Worm (Caenorhabditis elegans) whole organism, midembryonic: Measurements from ENCODE around the gene fntb-1.

Source experiments
- T22C8.4 ChIP-seq: fragments of 200-800 bp; sonication (Bioruptor generic); IDR thresholded peaks from 2 replicates; pipeline ENCODE4 v1.3.6; 2022; ENCODE audit warnings: missing genetic modification characterization, missing compliant biosample characterization
- cog-1 ChIP-seq: sonication (generic microtip); optimal IDR thresholded peaks from 2 replicates; lab custom pipeline; 2016; ENCODE audit warnings: missing genetic modification characterization, missing compliant biosample characterization
- flt-1 ChIP-seq: fragments of 200-800 bp; sonication (Bioruptor generic); IDR thresholded peaks from 2 replicates; pipeline ENCODE4 v1.3.6; 2022; ENCODE audit warnings: missing genetic modification characterization, missing compliant biosample characterization
- klf-2 ChIP-seq: fragments of 200-800 bp; sonication (Bioruptor generic); conservative IDR thresholded peaks from 2 replicates; pipeline ENCODE4 v1.3.6; 2022; ENCODE audit warnings: missing genetic modification reagents, missing genetic modification characterization, missing compliant biosample characterization
- med-1 ChIP-seq: sonication (generic microtip); optimal IDR thresholded peaks from 2 replicates; lab custom pipeline; 2017; ENCODE audit warnings: missing genetic modification characterization, mild to moderate bottlenecking, missing compliant biosample characterization, antibody characterized with exemption, missing genetic modification reagents; ENCODE audit not compliant: insufficient read depth
- ref-1 ChIP-seq: fragments of 200-800 bp; sonication (Bioruptor generic); conservative IDR thresholded peaks from 2 replicates; pipeline ENCODE4 v1.3.6; 2022; ENCODE audit warnings: missing genetic modification reagents, missing genetic modification characterization, missing compliant biosample characterization
- tab-1 ChIP-seq: fragments of 200-800 bp; sonication (Bioruptor generic); IDR thresholded peaks from 2 replicates; pipeline ENCODE4 v1.3.6; 2022; ENCODE audit warnings: missing genetic modification characterization, missing compliant biosample characterization
- ztf-23 ChIP-seq: fragments of 200-800 bp; sonication (Bioruptor generic); IDR thresholded peaks from 2 replicates; pipeline ENCODE4 v1.3.6; 2022; ENCODE audit warnings: missing genetic modification reagents, missing genetic modification characterization, missing compliant biosample characterization
- ztf-29 ChIP-seq: fragments of 200-800 bp; sonication (Bioruptor generic); IDR thresholded peaks from 2 replicates; pipeline ENCODE4 v1.3.6; 2022; ENCODE audit warnings: missing genetic modification reagents, missing genetic modification characterization, missing compliant biosample characterization

The fntb-1 gene

DNA sequence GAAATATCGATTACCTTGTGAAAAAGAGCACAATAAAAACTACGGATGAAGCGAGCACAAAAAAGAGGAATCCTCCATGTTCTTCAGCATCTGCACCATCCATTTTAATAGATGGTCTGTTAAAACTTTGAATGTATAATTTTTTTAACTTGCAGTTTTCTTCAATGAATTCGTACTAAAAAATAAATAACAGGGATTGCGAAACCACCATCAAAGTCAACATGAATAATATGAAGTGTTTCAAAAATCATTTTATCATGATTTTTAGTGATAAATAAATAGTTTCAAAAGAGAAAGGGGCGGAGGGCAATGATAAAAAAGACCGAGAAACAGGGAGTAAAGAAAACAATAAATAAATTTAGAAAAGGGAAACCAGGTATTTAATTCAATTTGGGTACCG lies 26.1 kb upstream of the fntb-1 start, which contains the start of gene dhs-22:
TSS of gene dhs-22 (minus strand) at position 116 of the 400 bp plus-strand sequence.
- no peak for TF ChIP-seq ztf-29 (GFP tag; lab: Robert Waterston, UW)
- no peak for TF ChIP-seq T22C8.4 (GFP tag; lab: Robert Waterston, UW)
- no peak for TF ChIP-seq ref-1 (GFP tag; lab: Robert Waterston, UW)
- no peak for TF ChIP-seq med-1 (GFP tag; lab: Kevin White, UChicago)
- no peak for TF ChIP-seq klf-2 (GFP tag; lab: Robert Waterston, UW)
- TF ChIP-seq tab-1 = no peak
- TF ChIP-seq cog-1 (tag; lab: Kevin White, UChicago) = no peak
- no peak for TF ChIP-seq ztf-23
- no peak for TF ChIP-seq flt-1 (GFP tag; lab: Robert Waterston, UW)

ce11 chrV:14422317-14422716 lies 25.1 kb upstream of the fntb-1 start, which contains the start of gene pas-1:
Gene pas-1, minus strand, starts transcription at chrV:14422618.
- no peak for TF ChIP-seq klf-2 (GFP tag; lab: Robert Waterston, UW)
- TF ChIP-seq flt-1 (GFP tag; lab: Robert Waterston, UW) = no peak
- TF ChIP-seq ref-1 (GFP tag; lab: Robert Waterston, UW) = no peak
- TF ChIP-seq cog-1 (tag; lab: Kevin White, UChicago) = no peak

DNA sequence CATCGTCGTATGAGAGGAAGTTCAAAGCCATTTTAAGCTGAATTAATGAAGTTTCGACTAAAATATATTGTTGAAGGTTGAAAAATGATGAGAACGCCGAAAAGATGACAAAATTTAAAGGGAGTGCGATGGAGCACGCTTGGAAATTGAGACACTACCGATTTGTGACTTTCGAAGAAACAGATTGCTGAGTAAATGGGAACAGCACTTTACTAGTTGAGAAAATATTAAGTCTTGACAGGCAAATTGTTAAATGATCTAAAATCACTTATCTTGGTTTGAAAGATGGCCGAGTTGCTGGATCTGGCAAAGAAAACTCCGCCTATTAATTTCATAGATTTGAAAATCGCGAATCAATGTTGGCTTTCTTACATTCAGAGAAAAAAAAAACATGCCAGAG lies 24.2 kb upstream of the fntb-1 start, which contains the start of gene rpoa-12:
TSS of gene rpoa-12 (minus strand) at position 37 of the 400 bp plus-strand sequence.
- no peak for TF ChIP-seq cog-1 (tag; lab: Kevin White, UChicago)
- TF ChIP-seq ref-1 (GFP tag; lab: Robert Waterston, UW) = no peak
- TF ChIP-seq klf-2 (GFP tag; lab: Robert Waterston, UW) = no peak
- no peak for TF ChIP-seq ztf-29 (GFP tag; lab: Robert Waterston, UW)
- TF ChIP-seq tab-1 = no peak
- no peak for TF ChIP-seq med-1 (GFP tag; lab: Kevin White, UChicago)
- TF ChIP-seq ztf-23 = no peak
- TF ChIP-seq flt-1 (GFP tag; lab: Robert Waterston, UW) = no peak
- no peak for TF ChIP-seq T22C8.4 (GFP tag; lab: Robert Waterston, UW)

DNA sequence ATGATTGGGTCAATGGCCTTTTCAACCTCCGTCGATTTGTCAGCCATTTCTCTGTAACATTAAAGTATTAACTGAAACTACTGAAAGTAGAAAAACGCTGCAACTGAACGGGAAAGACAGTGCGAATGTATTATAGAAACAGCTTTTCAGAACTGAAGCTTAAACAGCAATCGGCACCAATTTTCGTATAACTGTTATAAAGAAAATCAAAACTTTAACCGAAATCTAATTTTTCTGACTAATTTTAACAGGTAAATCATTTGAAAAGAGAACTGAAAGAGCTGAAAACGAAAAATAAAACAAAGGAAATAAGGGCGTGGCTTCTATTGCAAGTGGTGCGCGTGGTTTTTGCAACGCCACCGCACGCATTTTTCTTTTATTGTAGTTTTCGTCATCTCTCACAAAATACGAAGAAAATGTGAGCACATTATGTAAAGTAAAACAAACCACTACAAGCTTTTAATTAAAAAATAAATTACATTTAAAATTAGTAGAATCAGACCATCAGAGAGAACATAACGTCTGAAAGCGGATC lies 22.4 kb upstream of the fntb-1 start, which contains the start of gene rrsr-1:
TSS of gene rrsr-1 (minus strand) at position 51 of the 535 bp plus-strand sequence.
- 0 out of 2 replicates have a peak, but pooled peaks have one; percentile 41 for TF ChIP-seq flt-1 (GFP tag; lab: Robert Waterston, UW)
- TF ChIP-seq ref-1 (GFP tag; lab: Robert Waterston, UW) = no peak
- no peak for TF ChIP-seq cog-1 (tag; lab: Kevin White, UChicago)
- peak; percentile 65 for TF ChIP-seq med-1 (GFP tag; lab: Kevin White, UChicago)
- TF ChIP-seq ztf-29 (GFP tag; lab: Robert Waterston, UW) = no peak
- TF ChIP-seq T22C8.4 (GFP tag; lab: Robert Waterston, UW) = no peak
- TF ChIP-seq tab-1 = peak; percentile 54; the same call in 1 of the 2 replicates
- TF ChIP-seq ztf-23 = peak; percentile 68; the same call in 1 of the 2 replicates
- TF ChIP-seq klf-2 (GFP tag; lab: Robert Waterston, UW) = no peak

DNA sequence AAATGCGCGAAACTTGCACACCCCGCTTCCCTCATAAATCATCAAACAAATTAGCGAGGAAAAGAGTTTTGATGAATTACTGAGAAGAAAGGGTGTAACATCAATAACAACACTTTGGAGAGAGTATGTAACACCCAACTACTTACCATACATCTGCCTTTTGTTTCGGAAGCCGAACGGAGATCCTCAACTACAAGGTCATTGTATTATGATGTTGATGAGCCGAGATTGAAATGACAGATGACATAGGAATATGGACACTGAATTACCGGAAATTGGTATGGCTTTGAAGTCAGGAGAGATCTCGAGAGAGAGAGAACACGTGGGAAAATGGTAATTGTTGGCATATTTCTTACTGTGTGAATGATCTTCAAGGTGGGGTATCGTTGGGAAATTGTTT lies 21.4 kb upstream of the fntb-1 start:
- TF ChIP-seq cog-1 (tag; lab: Kevin White, UChicago) (no peak), klf-2 (GFP tag; lab: Robert Waterston, UW) (no peak), T22C8.4 (GFP tag; lab: Robert Waterston, UW) (no peak), ztf-23 (no peak), ref-1 (GFP tag; lab: Robert Waterston, UW) (no peak), ztf-29 (GFP tag; lab: Robert Waterston, UW) (no peak), tab-1 (no peak), flt-1 (GFP tag; lab: Robert Waterston, UW) (no peak), med-1 (GFP tag; lab: Kevin White, UChicago) (no peak)

DNA sequence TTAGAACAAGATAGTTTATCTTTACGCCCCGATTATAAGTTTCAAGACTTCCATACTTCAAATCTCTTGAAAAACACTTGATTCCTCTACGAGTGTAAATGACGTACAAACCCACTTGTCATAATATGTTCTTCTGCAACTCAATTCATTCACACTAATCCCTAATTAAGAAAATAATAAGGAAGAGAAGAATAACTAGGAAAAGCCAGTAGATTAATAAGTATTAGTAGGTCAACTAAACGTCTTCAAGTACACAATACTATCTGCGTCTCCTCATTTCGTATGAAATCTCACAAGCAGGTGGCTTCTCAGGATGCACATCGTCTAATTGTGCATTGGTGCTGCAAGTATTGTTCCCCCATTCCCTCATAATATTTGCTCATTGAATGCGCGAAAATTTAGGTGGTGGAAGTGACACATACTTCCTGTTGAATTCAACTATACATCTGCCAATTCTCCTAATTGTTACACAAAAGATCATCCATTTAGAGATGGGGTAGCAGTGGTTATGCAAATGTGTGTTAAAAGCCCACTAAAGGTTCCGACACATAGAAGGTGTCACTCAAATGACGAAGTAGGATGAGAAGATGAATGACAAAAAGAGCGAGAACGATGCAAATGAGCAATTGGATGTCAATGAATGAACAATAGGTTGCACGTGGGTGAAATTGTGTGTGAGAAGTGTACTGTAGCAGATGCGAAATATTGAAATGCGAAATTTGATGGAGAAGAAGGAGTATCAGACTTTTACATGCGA lies 20.2 kb upstream of the fntb-1 start:
- TF ChIP-seq ztf-29 (GFP tag; lab: Robert Waterston, UW) = no peak

DNA sequence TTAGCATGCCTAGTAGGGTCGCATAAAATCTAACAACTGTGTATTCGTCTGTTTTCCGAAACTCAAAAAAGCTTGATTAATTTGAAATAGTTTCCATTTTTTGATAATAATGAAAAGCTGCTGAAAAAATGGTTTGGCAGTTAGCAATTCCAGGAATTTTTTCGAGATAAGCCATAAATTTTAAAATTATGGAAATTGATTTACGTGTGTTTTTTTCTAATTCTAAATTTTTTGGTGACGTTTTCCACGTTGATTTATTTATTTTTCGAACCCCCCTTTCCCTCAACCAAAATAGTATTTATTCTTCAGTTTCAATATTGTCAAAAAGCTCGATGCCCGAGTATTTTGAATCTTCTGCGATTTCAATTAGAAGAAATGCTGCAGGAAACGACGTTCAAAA lies 18.6 kb upstream of the fntb-1 start, which contains the start of gene F23B12.1:
TSS of gene F23B12.1 (plus strand) at position 301 of the 400 bp plus-strand sequence.
- TF ChIP-seq ref-1 (GFP tag; lab: Robert Waterston, UW) (no peak), med-1 (GFP tag; lab: Kevin White, UChicago) (no peak), flt-1 (GFP tag; lab: Robert Waterston, UW) (no peak), T22C8.4 (GFP tag; lab: Robert Waterston, UW) (no peak), ztf-29 (GFP tag; lab: Robert Waterston, UW) (no peak), cog-1 (tag; lab: Kevin White, UChicago) (no peak), ztf-23 (no peak), tab-1 (no peak), klf-2 (GFP tag; lab: Robert Waterston, UW) (no peak)

DNA sequence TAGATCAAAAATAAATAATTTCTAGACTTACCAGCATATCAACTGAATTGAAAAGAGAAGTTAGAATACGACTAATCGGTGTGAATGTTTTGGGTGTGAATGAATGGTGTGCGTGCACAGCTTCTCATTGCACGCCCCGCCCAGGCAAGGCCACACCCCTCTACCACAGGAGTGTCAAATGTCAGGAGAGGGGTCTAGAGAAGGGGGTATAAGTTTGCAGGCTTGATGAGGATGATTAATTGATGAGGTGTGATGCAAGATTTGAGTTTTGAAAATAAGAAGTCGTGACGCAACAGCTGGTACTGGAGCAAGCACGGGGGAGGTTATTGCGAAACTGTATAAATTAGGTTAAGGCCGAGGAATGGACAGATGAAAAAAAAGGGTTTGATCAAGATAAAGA lies 15.2 kb upstream of the fntb-1 start, which contains the start of gene egl-1:
TSS of gene egl-1 (minus strand) at position 101 of the 400 bp plus-strand sequence.
- TF ChIP-seq med-1 (GFP tag; lab: Kevin White, UChicago) (no peak), flt-1 (GFP tag; lab: Robert Waterston, UW) (no peak), ref-1 (GFP tag; lab: Robert Waterston, UW) (no peak), klf-2 (GFP tag; lab: Robert Waterston, UW) (no peak), cog-1 (tag; lab: Kevin White, UChicago) (no peak), ztf-29 (GFP tag; lab: Robert Waterston, UW) (no peak), tab-1 (no peak), T22C8.4 (GFP tag; lab: Robert Waterston, UW) (no peak), ztf-23 (no peak)

- TF ChIP-seq med-1 (GFP tag; lab: Kevin White, UChicago) = no peak
- TF ChIP-seq klf-2 (GFP tag; lab: Robert Waterston, UW) = no peak
- TF ChIP-seq T22C8.4 (GFP tag; lab: Robert Waterston, UW) = no peak
- TF ChIP-seq ref-1 (GFP tag; lab: Robert Waterston, UW) = no peak
- no peak for TF ChIP-seq ztf-23
Observed at ce11 chrV:14433584-14433983, 13.9 kb upstream of the fntb-1 start.
